Fruit fly (Drosophila melanogaster): ENCODE results near the gene Hsp60D.

Hsp60D gene

dm6 chr2L:13399565-13399964, 49.7 kb downstream of the Hsp60D start (continued):
- TF ChIP-seq Pdp1 (GFP tag; optimal IDR thresholded peaks at IDR 0.05): peak in 1 of 2 experiments; percentile 4
- peak; percentile 64 for TF ChIP-seq Deaf1 (tag; optimal IDR thresholded peaks at IDR 0.05)
- no peak for TF ChIP-seq p53 (GFP tag; optimal IDR thresholded peaks at IDR 0.05)
- TF ChIP-seq bbx (GFP tag; IDR thresholded peaks at IDR 0.05; ENCODE audit: partially characterized antibody): no peak
- TF ChIP-seq Poxn (GFP tag; IDR thresholded peaks at IDR 0.05): no peak
- peak; percentile 16 for TF ChIP-seq Sox102F (GFP tag; optimal IDR thresholded peaks at IDR 0.05)
- peak; percentile 43 for TF ChIP-seq gem (tag; optimal IDR thresholded peaks at IDR 0.05)
- no peak for TF ChIP-seq tx (GFP tag; optimal IDR thresholded peaks at IDR 0.05)
- TF ChIP-seq CG11504 (tag; optimal IDR thresholded peaks at IDR 0.05): peak; percentile 15
- no peak for TF ChIP-seq hkb (optimal IDR thresholded peaks at IDR 0.05)
- 0 out of 2 replicates have a peak, but pooled peaks have one; percentile 11 for TF ChIP-seq hkb (GFP tag; IDR thresholded peaks at IDR 0.05)
- TF ChIP-seq fu2 (GFP tag; optimal IDR thresholded peaks at IDR 0.05): no peak
- TF ChIP-seq nau (GFP tag; optimal IDR thresholded peaks at IDR 0.05): no peak
- no peak for TF ChIP-seq phol (tag; optimal IDR thresholded peaks at IDR 0.05)
- no peak for TF ChIP-seq Mes4 (GFP tag; optimal IDR thresholded peaks at IDR 0.05)
- no peak for TF ChIP-seq scrt (GFP tag; optimal IDR thresholded peaks at IDR 0.05)
- no peak for TF ChIP-seq ase (GFP tag; IDR thresholded peaks at IDR 0.05)
- no peak for TF ChIP-seq CG31224 (GFP tag; IDR thresholded peaks at IDR 0.05)
- TF ChIP-seq row (GFP tag; IDR thresholded peaks at IDR 0.05): peak; percentile 53
- no peak for TF ChIP-seq Neu2 (GFP tag; optimal IDR thresholded peaks at IDR 0.05; ENCODE audit: borderline replicate concordance)
- peak in 1 of 2 experiments; percentile 11 for TF ChIP-seq Hr51 (GFP tag; optimal IDR thresholded peaks at IDR 0.05)
- no peak for TF ChIP-seq HLH3B (GFP tag; IDR thresholded peaks at IDR 0.05)
- no peak for TF ChIP-seq CG1233 (GFP tag; optimal IDR thresholded peaks at IDR 0.05)
- no peak for TF ChIP-seq CG12104 (GFP tag; optimal IDR thresholded peaks at IDR 0.05)
- no peak for TF ChIP-seq CG14050 (GFP tag; IDR thresholded peaks at IDR 0.05)
- no peak for TF ChIP-seq HHEX (GFP tag; optimal IDR thresholded peaks at IDR 0.05)
- no peak for TF ChIP-seq NC2α (GFP tag; optimal IDR thresholded peaks at IDR 0.05)
- no peak for TF ChIP-seq sob (GFP tag; IDR thresholded peaks at IDR 0.05)
- no peak for TF ChIP-seq Awh (GFP tag; IDR thresholded peaks at IDR 0.05)
- 0 out of 3 replicates have a peak, but pooled peaks have one; percentile 17 for TF ChIP-seq CG11695 (GFP tag; IDR thresholded peaks at IDR 0.05)
- no peak for TF ChIP-seq CG17568 (GFP tag; optimal IDR thresholded peaks at IDR 0.05)
- TF ChIP-seq Ets65A (GFP tag): no peak
- no peak for TF ChIP-seq E2f1 (GFP tag; IDR thresholded peaks at IDR 0.05)
- no peak for TF ChIP-seq CG32532 (GFP tag; IDR thresholded peaks at IDR 0.05)
- no peak for TF ChIP-seq CG9727 (GFP tag; optimal IDR thresholded peaks at IDR 0.05)
- TF ChIP-seq CG4854 (GFP tag; optimal IDR thresholded peaks at IDR 0.05): no peak
- TF ChIP-seq Drgx (GFP tag; IDR thresholded peaks at IDR 0.05): peak; percentile 28; the same call in 1 of the 2 replicates
- no peak for TF ChIP-seq knrl (GFP tag; IDR thresholded peaks at IDR 0.05; ENCODE audit: partially characterized antibody)
- no peak for TF ChIP-seq dysf (GFP tag; IDR thresholded peaks at IDR 0.05)
- peak; percentile 7 for TF ChIP-seq CG30403 (GFP tag; optimal IDR thresholded peaks at IDR 0.05)
- no peak for TF ChIP-seq btn (GFP tag; optimal IDR thresholded peaks at IDR 0.05)
- TF ChIP-seq CG1603 (tag; optimal IDR thresholded peaks at IDR 0.05): no peak
- no peak for TF ChIP-seq ems (GFP tag; optimal IDR thresholded peaks at IDR 0.05)
- TF ChIP-seq zf30C (GFP tag; optimal IDR thresholded peaks at IDR 0.05): peak; percentile 15
- TF ChIP-seq Med (GFP tag): peak; percentile 69
- TF ChIP-seq chn (GFP tag; optimal IDR thresholded peaks at IDR 0.05): no peak
- TF ChIP-seq CG15514 (GFP tag; optimal IDR thresholded peaks at IDR 0.05): peak; percentile 3
- TF ChIP-seq fd64A (GFP tag; optimal IDR thresholded peaks at IDR 0.05): no peak
